Fruit fly (Drosophila melanogaster): ENCODE results near the gene CG31546.

The CG31546 gene

dm6 chr3R:5632182-5632581 is 3.2 kb downstream of the CG31546 start, which contains the start of gene CG31549 (continued):
- no peak for TF ChIP-seq CG18764 (GFP tag; optimal IDR thresholded peaks at IDR 0.05)
- TF ChIP-seq unc-4 (GFP tag; IDR thresholded peaks at IDR 0.05; ENCODE audit: partially characterized antibody): 0 out of 2 replicates have a peak, but pooled peaks have one; percentile 36
- no peak for TF ChIP-seq CG10274 (GFP tag; optimal IDR thresholded peaks at IDR 0.05)
- no peak for TF ChIP-seq klu (GFP tag; IDR thresholded peaks at IDR 0.05)
- no peak for TF ChIP-seq Jarid2 (GFP tag; optimal IDR thresholded peaks at IDR 0.05)
- no peak for TF ChIP-seq crol (GFP tag; IDR thresholded peaks at IDR 0.05)
- TF ChIP-seq Myb (GFP tag; optimal IDR thresholded peaks at IDR 0.05): peak; percentile 87
- TF ChIP-seq eve (GFP tag; optimal IDR thresholded peaks at IDR 0.05): no peak
- no peak for TF ChIP-seq cwo (GFP tag; optimal IDR thresholded peaks at IDR 0.05)
- no peak for TF ChIP-seq CG4707 (GFP tag; optimal IDR thresholded peaks at IDR 0.05)
- TF ChIP-seq CG43689 (GFP tag; IDR thresholded peaks at IDR 0.05): no peak
- TF ChIP-seq dmrt99B (tag; optimal IDR thresholded peaks at IDR 0.05): no peak
- TF ChIP-seq otp (GFP tag; IDR thresholded peaks at IDR 0.05): no peak
- TF ChIP-seq CG12744 (GFP tag; optimal IDR thresholded peaks at IDR 0.05): no peak
- no peak for TF ChIP-seq dmrt11E (tag; optimal IDR thresholded peaks at IDR 0.05)
- no peak for TF ChIP-seq kay (GFP tag; optimal IDR thresholded peaks at IDR 0.05)
- no peak for TF ChIP-seq CG8478 (optimal IDR thresholded peaks at IDR 0.05)
- no peak for TF ChIP-seq NK7.1 (GFP tag; optimal IDR thresholded peaks at IDR 0.05)
- no peak for TF ChIP-seq aop (GFP tag; IDR thresholded peaks at IDR 0.05)
- TF ChIP-seq chn (GFP tag; optimal IDR thresholded peaks at IDR 0.05): no peak
- peak; percentile 39 for TF ChIP-seq MESR4 (GFP tag; optimal IDR thresholded peaks at IDR 0.05)
- peak; percentile 49 for TF ChIP-seq Dref (GFP tag; IDR thresholded peaks at IDR 0.05)
- TF ChIP-seq CG4820 (GFP tag; optimal IDR thresholded peaks at IDR 0.05): no peak
- TF ChIP-seq sna (GFP tag; IDR thresholded peaks at IDR 0.05; ENCODE audit: partially characterized antibody): no peak
- TF ChIP-seq CG30431 (GFP tag; optimal IDR thresholded peaks at IDR 0.05): no peak
- no peak for TF ChIP-seq ERR (GFP tag; optimal IDR thresholded peaks at IDR 0.05)
- TF ChIP-seq CG9215 (GFP tag; IDR thresholded peaks at IDR 0.05): no peak
- no peak for TF ChIP-seq gcm (GFP tag; optimal IDR thresholded peaks at IDR 0.05)
- no peak for TF ChIP-seq Camta (GFP tag; optimal IDR thresholded peaks at IDR 0.05)
- TF ChIP-seq ara (GFP tag; IDR thresholded peaks at IDR 0.05): no peak
- TF ChIP-seq stc (GFP tag; IDR thresholded peaks at IDR 0.05): no peak
- no peak for TF ChIP-seq CG31224 (GFP tag; IDR thresholded peaks at IDR 0.05)
- TF ChIP-seq crp (GFP tag; optimal IDR thresholded peaks at IDR 0.05): peak in 1 of 2 experiments; percentile 90
- no peak for TF ChIP-seq nerfin-2 (GFP tag; IDR thresholded peaks at IDR 0.05; ENCODE audit: partially characterized antibody)
- TF ChIP-seq MBD-R2 (GFP tag; IDR thresholded peaks at IDR 0.05): peak; percentile 76
- TF ChIP-seq hth (optimal IDR thresholded peaks at IDR 0.05): no peak
- TF ChIP-seq ken (GFP tag; IDR thresholded peaks at IDR 0.05): no peak
- TF ChIP-seq lmd (GFP tag; IDR thresholded peaks at IDR 0.05): no peak
- TF ChIP-seq pros (GFP tag; optimal IDR thresholded peaks at IDR 0.05): no peak
- no peak for TF ChIP-seq hb (GFP tag; IDR thresholded peaks at IDR 0.05; ENCODE audit: partially characterized antibody)
- TF ChIP-seq bbx (GFP tag; IDR thresholded peaks at IDR 0.05; ENCODE audit: partially characterized antibody): no peak
- no peak for TF ChIP-seq tin (GFP tag; optimal IDR thresholded peaks at IDR 0.05)
- TF ChIP-seq CG4328 (GFP tag; optimal IDR thresholded peaks at IDR 0.05): no peak
- TF ChIP-seq CG9727 (GFP tag; optimal IDR thresholded peaks at IDR 0.05): no peak
- TF ChIP-seq nmo (GFP tag; optimal IDR thresholded peaks at IDR 0.05): no peak
- no peak for TF ChIP-seq gt (GFP tag; IDR thresholded peaks at IDR 0.05)
- TF ChIP-seq Dll (GFP tag; IDR thresholded peaks at IDR 0.05; ENCODE audit: partially characterized antibody): peak; percentile 43; the same call in 2 of the 4 replicates
- TF ChIP-seq cg (GFP tag; optimal IDR thresholded peaks at IDR 0.05): no peak
- no peak for TF ChIP-seq Elba2 (GFP tag; optimal IDR thresholded peaks at IDR 0.05)
